Fruit fly (Drosophila melanogaster): ENCODE data around the gene slow.

dm6 chr3L:4367339-4367738, 16.9 kb upstream of the slow start, which contains the start of gene CG11342:
- TF ChIP-seq CG8478 (optimal IDR thresholded peaks at IDR 0.05): no peak
- no peak for TF ChIP-seq CTCF (optimal IDR thresholded peaks at IDR 0.05)
